Fruit fly (Drosophila melanogaster): ENCODE results near the gene CG46280.

The CG46280 gene

DNA sequence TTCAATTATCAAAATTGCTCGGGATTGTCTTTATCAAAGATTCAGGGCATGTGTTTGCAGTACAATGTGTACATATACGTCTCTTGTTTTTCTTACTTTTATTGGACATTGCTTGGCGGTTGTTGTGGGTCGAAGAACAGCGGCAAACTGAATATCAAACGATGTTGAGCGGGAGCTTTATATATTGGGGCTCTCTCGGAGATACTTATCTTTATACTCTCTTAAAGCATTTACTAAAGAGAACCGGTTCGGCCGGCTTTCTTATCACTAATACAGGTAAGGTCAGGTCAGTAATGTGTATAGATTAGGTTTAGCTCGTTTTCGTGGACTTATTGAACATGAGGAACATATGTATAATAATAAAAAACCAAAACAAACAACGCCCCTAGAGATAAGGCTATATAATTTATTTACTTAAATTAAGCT lies 20.9 kb upstream of the CG46280 start, which contains the start of gene CG7966 (continued):
- TF ChIP-seq E2f1 (GFP tag; IDR thresholded peaks at IDR 0.05) (no peak), CG9876 (GFP tag; optimal IDR thresholded peaks at IDR 0.05) (no peak), ewg (GFP tag; optimal IDR thresholded peaks at IDR 0.05) (no peak), ash1 (GFP tag; optimal IDR thresholded peaks at IDR 0.05) (no peak), CG3726 (GFP tag; IDR thresholded peaks at IDR 0.05) (no peak), CG9817 (tag; optimal IDR thresholded peaks at IDR 0.05) (no peak)

DNA sequence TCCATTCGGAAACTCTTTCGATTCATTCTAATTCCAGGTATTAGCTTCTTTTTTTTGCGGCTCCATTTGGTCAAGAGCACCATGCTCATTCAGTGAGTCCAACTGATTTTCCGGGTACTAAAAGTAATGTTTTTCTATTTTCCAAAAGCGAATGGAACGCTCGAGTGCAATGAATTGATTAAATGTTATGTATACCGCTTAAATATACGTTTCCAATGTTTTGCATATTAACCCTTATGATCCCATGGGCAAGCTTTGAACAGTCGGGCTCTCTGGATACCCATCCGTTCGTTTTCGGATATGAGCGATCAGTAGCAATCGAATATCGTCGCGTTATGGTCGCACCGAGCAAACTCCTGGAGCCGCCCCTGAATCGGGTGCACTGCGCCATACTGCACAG lies 17.0 kb upstream of the CG46280 start, which contains the start of gene CG31157:
Gene CG31157 (plus strand): TSS at position 301 of the 400 bp plus-strand sequence.
- TF ChIP-seq tup (GFP tag; optimal IDR thresholded peaks at IDR 0.05), result no peak
- no peak for TF ChIP-seq CG9817 (tag; optimal IDR thresholded peaks at IDR 0.05)
- TF ChIP-seq wdn (GFP tag; IDR thresholded peaks at IDR 0.05), result no peak
- TF ChIP-seq CG18476 (GFP tag; optimal IDR thresholded peaks at IDR 0.05), result no peak
- TF ChIP-seq D19B (GFP tag; optimal IDR thresholded peaks at IDR 0.05), result no peak
- no peak for TF ChIP-seq CG2712 (tag; optimal IDR thresholded peaks at IDR 0.05)
- no peak for TF ChIP-seq Atf3 (GFP tag; optimal IDR thresholded peaks at IDR 0.05)
- TF ChIP-seq danr (GFP tag; IDR thresholded peaks at IDR 0.05), result no peak
- no peak for TF ChIP-seq salm (tag; optimal IDR thresholded peaks at IDR 0.05)
- TF ChIP-seq CG4730 (GFP tag; IDR thresholded peaks at IDR 0.05), result no peak
- TF ChIP-seq unpg (GFP tag; optimal IDR thresholded peaks at IDR 0.05), result no peak
- no peak for TF ChIP-seq Ada2b (GFP tag; IDR thresholded peaks at IDR 0.05)
- TF ChIP-seq toy (GFP tag; IDR thresholded peaks at IDR 0.05), result no peak
- no peak for TF ChIP-seq CG10565 (GFP tag; optimal IDR thresholded peaks at IDR 0.05)
- no peak for TF ChIP-seq Rx (GFP tag; IDR thresholded peaks at IDR 0.05)
- TF ChIP-seq CG9876 (GFP tag; optimal IDR thresholded peaks at IDR 0.05), result no peak
- no peak for TF ChIP-seq jigr1 (GFP tag; IDR thresholded peaks at IDR 0.05)
- TF ChIP-seq CG18599 (GFP tag; optimal IDR thresholded peaks at IDR 0.05), result no peak
- no peak for TF ChIP-seq gsb-n (tag; optimal IDR thresholded peaks at IDR 0.05)

DNA sequence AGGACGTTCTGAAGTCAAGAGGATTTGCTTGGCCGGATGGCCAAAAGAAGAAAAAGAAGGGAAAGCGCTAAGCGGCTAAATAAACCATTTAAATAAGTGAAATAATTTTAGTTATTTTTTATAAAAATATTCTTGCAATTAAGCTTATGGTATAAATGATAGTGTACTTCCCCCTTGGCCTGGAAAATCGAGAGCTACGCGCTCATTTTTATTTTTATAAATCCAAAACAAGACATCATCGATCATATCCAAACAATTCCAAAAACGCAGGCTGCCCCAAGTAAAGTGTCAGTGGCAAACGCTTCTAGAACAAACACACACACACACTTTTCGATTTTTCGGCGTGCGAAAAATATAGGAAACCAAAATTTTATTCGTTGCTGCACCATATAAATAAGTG lies 14.0 kb upstream of the CG46280 start, which contains the start of gene Hsc70-2:
Gene Hsc70-2 (plus strand): TSS at position 301 of the 400 bp plus-strand sequence.
- TF ChIP-seq Mrtf (GFP tag; IDR thresholded peaks at IDR 0.05), result no peak
- TF ChIP-seq CG11093 (GFP tag; IDR thresholded peaks at IDR 0.05), result no peak
- no peak for TF ChIP-seq CG30403 (GFP tag; optimal IDR thresholded peaks at IDR 0.05)
- TF ChIP-seq CG9437 (GFP tag; optimal IDR thresholded peaks at IDR 0.05), result no peak
- TF ChIP-seq CG2120 (GFP tag; optimal IDR thresholded peaks at IDR 0.05), result no peak
- no peak for TF ChIP-seq CrebB (tag; optimal IDR thresholded peaks at IDR 0.05)
- no peak for TF ChIP-seq Neu2 (GFP tag; optimal IDR thresholded peaks at IDR 0.05; ENCODE audit: borderline replicate concordance)
- no peak for TF ChIP-seq CG1602 (GFP tag; optimal IDR thresholded peaks at IDR 0.05)
- no peak for TF ChIP-seq Camta (GFP tag; optimal IDR thresholded peaks at IDR 0.05)
- no peak for TF ChIP-seq CG17385 (GFP tag; optimal IDR thresholded peaks at IDR 0.05)
- TF ChIP-seq Gsc (GFP tag; IDR thresholded peaks at IDR 0.05), result no peak
- no peak for TF ChIP-seq ci (GFP tag; IDR thresholded peaks at IDR 0.05)
- no peak for TF ChIP-seq prd (optimal IDR thresholded peaks at IDR 0.05)
- no peak for TF ChIP-seq prd (GFP tag; IDR thresholded peaks at IDR 0.05)
- no peak for TF ChIP-seq HLHmδ (GFP tag; optimal IDR thresholded peaks at IDR 0.05)
- TF ChIP-seq CG4617 (GFP tag; optimal IDR thresholded peaks at IDR 0.05; ENCODE audit: borderline replicate concordance), result no peak
- TF ChIP-seq CG17912 (GFP tag; optimal IDR thresholded peaks at IDR 0.05), result no peak
- no peak for TF ChIP-seq Atf3 (GFP tag; optimal IDR thresholded peaks at IDR 0.05)
- TF ChIP-seq CG12071 (GFP tag; optimal IDR thresholded peaks at IDR 0.05), result no peak
- no peak for TF ChIP-seq Hmr (GFP tag; optimal IDR thresholded peaks at IDR 0.05)
- no peak for TF ChIP-seq CG9215 (GFP tag; IDR thresholded peaks at IDR 0.05)

Measured in whole organism, embryonic.